Worm (Caenorhabditis elegans) whole organism, L1 larva: ENCODE data around the gene T28A11.2.

ENCODE experiments used
- C04F5.9 ChIP-seq: sonication (generic microtip); optimal IDR thresholded peaks from 2 replicates; lab custom pipeline; 2016; ENCODE audit warnings: missing genetic modification characterization, missing compliant biosample characterization
- C16A3.4 ChIP-seq: fragments of 150-350 bp; optimal IDR thresholded peaks from 2 replicates; lab custom pipeline; 2014; ENCODE audit warnings: missing biosample characterization, missing genetic modification characterization
- C34B4.2 ChIP-seq: sonication (generic microtip); optimal IDR thresholded peaks from 2 replicates; lab custom pipeline; 2017; ENCODE audit warnings: mild to moderate bottlenecking, missing genetic modification characterization, missing compliant biosample characterization
- F16B12.6 ChIP-seq: fragments of 150-350 bp; optimal IDR thresholded peaks from 2 replicates; lab custom pipeline; 2014; ENCODE audit warnings: missing biosample characterization, missing genetic modification characterization
- aha-1 ChIP-seq: fragments of 150-350 bp; optimal IDR thresholded peaks from 2 replicates; lab custom pipeline; 2014; ENCODE audit warnings: missing biosample characterization, missing genetic modification characterization
- alr-1 ChIP-seq: fragments of 200-800 bp; sonication (Bioruptor generic); optimal IDR thresholded peaks from 2 replicates; lab custom pipeline; 2018; ENCODE audit warnings: borderline replicate concordance, mild to moderate bottlenecking, missing genetic modification characterization, missing compliant biosample characterization
- blmp-1 ChIP-seq: fragments of 150-350 bp; optimal IDR thresholded peaks from 2 replicates; lab custom pipeline; 2014; ENCODE audit warnings: missing biosample characterization, missing genetic modification characterization
- ceh-8 ChIP-seq: fragments of 200-800 bp; sonication (Bioruptor generic); optimal IDR thresholded peaks from 2 replicates; lab custom pipeline; 2018; ENCODE audit warnings: mild to moderate bottlenecking, missing genetic modification characterization, moderate library complexity, missing compliant biosample characterization
- ceh-82 ChIP-seq, 3 experiments: fragments of 150-350 bp in 1 of 3; sonication (generic microtip) in 2 of 3; optimal IDR thresholded peaks; 2 replicates each; lab custom pipeline; 2014 to 2017; ENCODE audit warnings: missing biosample characterization in 3 of 3, missing genetic modification characterization in 3 of 3
- efl-1 ChIP-seq, 4 experiments: fragments of 150-350 bp; optimal IDR thresholded peaks in 3 of 4; peaks in 1 of 4; 1 replicate in 1 of 4; 2 replicates in 3 of 4; lab custom pipeline; 2014; ENCODE audit warnings: missing biosample characterization in 2 of 4, missing genetic modification characterization in 2 of 4, missing genetic modification reagents in 2 of 4
- efl-3 ChIP-seq: fragments of 200-800 bp; sonication (Bioruptor generic); optimal IDR thresholded peaks from 2 replicates; lab custom pipeline; 2018; ENCODE audit warnings: mild to moderate bottlenecking, missing genetic modification characterization, missing compliant biosample characterization
- hlh-17 ChIP-seq: fragments of 200-800 bp; sonication (Bioruptor generic); optimal IDR thresholded peaks from 2 replicates; lab custom pipeline; 2018; ENCODE audit warnings: missing genetic modification characterization, mild to moderate bottlenecking, missing compliant biosample characterization, moderate library complexity, borderline replicate concordance
- hlh-4 ChIP-seq: sonication (generic microtip); optimal IDR thresholded peaks from 2 replicates; lab custom pipeline; 2016; ENCODE audit warnings: mild to moderate bottlenecking, missing genetic modification characterization, missing compliant biosample characterization
- jun-1 ChIP-seq: fragments of 150-350 bp; optimal IDR thresholded peaks from 2 replicates; lab custom pipeline; 2014; ENCODE audit warnings: missing biosample characterization, missing genetic modification reagents, missing genetic modification characterization
- lin-13 ChIP-seq: fragments of 150-350 bp; optimal IDR thresholded peaks from 2 replicates; lab custom pipeline; 2014; ENCODE audit warnings: missing biosample characterization, missing genetic modification reagents, missing genetic modification characterization
- lin-14 ChIP-seq: fragments of 200-800 bp; sonication (Bioruptor generic); optimal IDR thresholded peaks from 2 replicates; lab custom pipeline; 2018; ENCODE audit warnings: mild to moderate bottlenecking, missing genetic modification characterization, moderate library complexity, missing compliant biosample characterization
- lin-15B ChIP-seq: fragments of 150-350 bp; sonication (generic microtip); optimal IDR thresholded peaks from 3 replicates; lab custom pipeline; 2014; ENCODE audit warnings: missing biosample characterization, missing genetic modification characterization
- lin-35 ChIP-seq, 2 experiments: fragments of 150-350 bp; optimal IDR thresholded peaks; 2 replicates each; lab custom pipeline; 2014; ENCODE audit warnings: missing biosample characterization in 2 of 2, missing genetic modification characterization in 2 of 2, missing genetic modification reagents in 2 of 2
- lir-3 ChIP-seq: sonication (generic microtip); optimal IDR thresholded peaks from 2 replicates; lab custom pipeline; 2016; ENCODE audit warnings: mild to moderate bottlenecking, missing genetic modification characterization, moderate library complexity, missing compliant biosample characterization; ENCODE audit not compliant: poor library complexity
- mef-2 ChIP-seq: fragments of 150-350 bp; optimal IDR thresholded peaks from 2 replicates; lab custom pipeline; 2014; ENCODE audit warnings: missing biosample characterization, missing genetic modification characterization
- nhr-12 ChIP-seq: sonication (generic microtip); optimal IDR thresholded peaks from 2 replicates; lab custom pipeline; 2017; ENCODE audit warnings: missing biosample characterization, missing genetic modification characterization
- nhr-28 ChIP-seq: fragments of 150-350 bp; optimal IDR thresholded peaks from 2 replicates; lab custom pipeline; 2014; ENCODE audit warnings: missing biosample characterization, missing genetic modification characterization
- nhr-71 ChIP-seq: sonication (generic microtip); optimal IDR thresholded peaks from 2 replicates; lab custom pipeline; 2016; ENCODE audit warnings: mild to moderate bottlenecking, missing genetic modification characterization, moderate library complexity, missing compliant biosample characterization
- nhr-76 ChIP-seq: sonication (generic microtip); optimal IDR thresholded peaks from 2 replicates; lab custom pipeline; 2017; ENCODE audit warnings: missing biosample characterization, missing genetic modification characterization
- nhr-90 ChIP-seq: sonication (generic microtip); optimal IDR thresholded peaks from 2 replicates; lab custom pipeline; 2016; ENCODE audit warnings: mild to moderate bottlenecking, missing genetic modification characterization, missing compliant biosample characterization; ENCODE audit not compliant: poor library complexity
- pag-3 ChIP-seq: sonication (generic microtip); optimal IDR thresholded peaks from 2 replicates; lab custom pipeline; 2017; ENCODE audit warnings: missing genetic modification characterization, mild to moderate bottlenecking, missing compliant biosample characterization, antibody characterized with exemption, borderline replicate concordance; ENCODE audit not compliant: insufficient read depth
- pax-3 ChIP-seq: fragments of 200-800 bp; sonication (Bioruptor generic); optimal IDR thresholded peaks from 2 replicates; lab custom pipeline; 2018; ENCODE audit warnings: mild to moderate bottlenecking, missing genetic modification characterization, moderate library complexity, missing compliant biosample characterization
- pqm-1 ChIP-seq: sonication (generic microtip); optimal IDR thresholded peaks from 3 replicates; lab custom pipeline; 2017; ENCODE audit warnings: missing biosample characterization, missing genetic modification characterization
- rnt-1 ChIP-seq: sonication (generic microtip); optimal IDR thresholded peaks from 2 replicates; lab custom pipeline; 2016; ENCODE audit warnings: mild to moderate bottlenecking, missing genetic modification characterization, moderate library complexity, missing compliant biosample characterization
- sup-37 ChIP-seq: fragments of 200-800 bp; sonication (Bioruptor generic); optimal IDR thresholded peaks from 2 replicates; lab custom pipeline; 2018; ENCODE audit warnings: mild to moderate bottlenecking, missing genetic modification characterization, missing compliant biosample characterization
- unc-130 ChIP-seq: fragments of 150-350 bp; optimal IDR thresholded peaks from 2 replicates; lab custom pipeline; 2017; ENCODE audit warnings: missing biosample characterization, missing genetic modification characterization, inconsistent platforms
- unc-30 ChIP-seq: sonication (generic microtip); optimal IDR thresholded peaks from 2 replicates; lab custom pipeline; 2017; ENCODE audit warnings: missing biosample characterization, missing genetic modification characterization
- vab-15 ChIP-seq: sonication (generic microtip); optimal IDR thresholded peaks from 2 replicates; lab custom pipeline; 2017; ENCODE audit warnings: missing genotype, mild to moderate bottlenecking, missing genetic modification characterization, missing compliant biosample characterization
- zag-1 ChIP-seq: fragments of 150-350 bp; optimal IDR thresholded peaks from 2 replicates; lab custom pipeline; 2014; ENCODE audit warnings: missing biosample characterization, missing genetic modification characterization

Gene T28A11.2

ce11 chrV:3266189-3266588 lies 14.0 kb upstream of the T28A11.2 start, which contains the start of gene T28A11.17:
T28A11.17 (minus strand) TSS chrV:3266289.
- no peak for TF ChIP-seq pqm-1 (tag; lab: Kevin White, UChicago)
- no peak for TF ChIP-seq aha-1
- no peak for TF ChIP-seq lin-14 (GFP tag; lab: Kevin White, UChicago)
- TF ChIP-seq C04F5.9: no peak
- no peak for TF ChIP-seq mef-2 (tag; lab: Kevin White, UChicago)
- TF ChIP-seq unc-130 (tag; lab: Kevin White, UChicago): no peak
- TF ChIP-seq nhr-76 (tag; lab: Kevin White, UChicago): no peak

ce11 chrV:3267950-3268349 lies 12.2 kb upstream of the T28A11.2 start, which contains the start of gene T28A11.18:
T28A11.18 (minus strand) TSS chrV:3268050.
- TF ChIP-seq mef-2 (tag; lab: Kevin White, UChicago) (no peak), lin-13 (GFP tag; lab: Kevin White, UChicago) (no peak), alr-1 (no peak), unc-30 (tag; lab: Kevin White, UChicago) (no peak), F16B12.6 (tag; lab: Kevin White, UChicago) (no peak), ceh-82 (tag; optimal IDR thresholded peaks at IDR 0.05; lab: Kevin White, UChicago) (no peak), nhr-71 (tag; lab: Kevin White, UChicago) (no peak), lir-3 (no peak), C16A3.4 (tag; lab: Kevin White, UChicago) (no peak), zag-1 (tag; lab: Kevin White, UChicago) (no peak), lin-15B (tag; lab: Kevin White, UChicago) (no peak)

- no peak for TF ChIP-seq pax-3
- peak; percentile 16 for TF ChIP-seq rnt-1
These were observed 10.8 kb upstream of the T28A11.2 start, which contains the start of gene T28A11.19 for ce11 chrV:3269407-3269806. T28A11.19 (minus strand) TSS chrV:3269514.

- no peak for TF ChIP-seq jun-1 (tag; lab: Kevin White, UChicago)
- TF ChIP-seq hlh-4 (tag; lab: Kevin White, UChicago): no peak
- no peak for TF ChIP-seq efl-1 (optimal IDR thresholded peaks at IDR 0.05; lab: Kevin White, UChicago)
- peak in 1 of 2 experiments; percentile 70 for TF ChIP-seq efl-1 (GFP tag; optimal IDR thresholded peaks at IDR 0.05 in 1 of 2; lab: Kevin White, UChicago)
- TF ChIP-seq nhr-12 (tag; lab: Kevin White, UChicago): no peak
- TF ChIP-seq unc-30 (tag; lab: Kevin White, UChicago): no peak
- TF ChIP-seq rnt-1: no peak
- no peak for TF ChIP-seq nhr-76 (tag; lab: Kevin White, UChicago)
- TF ChIP-seq nhr-90: no peak
These were observed 7.0 kb upstream of the T28A11.2 start, which contains the start of gene T28A11.20 for ce11 chrV:3273156-3273555. T28A11.20 (minus strand) TSS chrV:3273256.

ce11 chrV:3273577-3274100 lies 6.5 kb upstream of the T28A11.2 start, which contains the start of gene T28A11.4:
T28A11.4 (plus strand) TSS chrV:3274050.
- TF ChIP-seq efl-1 (optimal IDR thresholded peaks at IDR 0.05; lab: Kevin White, UChicago): no peak
- no peak for TF ChIP-seq efl-1 (GFP tag; optimal IDR thresholded peaks at IDR 0.05 in 1 of 2; lab: Kevin White, UChicago)
- no peak for TF ChIP-seq lin-35 (GFP tag; optimal IDR thresholded peaks at IDR 0.05; lab: Kevin White, UChicago)
- TF ChIP-seq sup-37 (GFP tag; lab: Kevin White, UChicago): no peak
- TF ChIP-seq C34B4.2 (tag; lab: Kevin White, UChicago): no peak
- TF ChIP-seq nhr-28 (tag; lab: Kevin White, UChicago): no peak
- TF ChIP-seq ceh-8: no peak
- TF ChIP-seq pag-3 (tag; lab: Kevin White, UChicago): no peak
- no peak for TF ChIP-seq aha-1
- no peak for TF ChIP-seq C04F5.9
- TF ChIP-seq jun-1 (tag; lab: Kevin White, UChicago): no peak
- TF ChIP-seq lin-13 (GFP tag; lab: Kevin White, UChicago): no peak
- no peak for TF ChIP-seq hlh-17 (GFP tag; lab: Kevin White, UChicago)
- TF ChIP-seq zag-1 (tag; lab: Kevin White, UChicago): no peak
- TF ChIP-seq blmp-1 (tag; lab: Kevin White, UChicago): no peak
- TF ChIP-seq ceh-82 (tag; optimal IDR thresholded peaks at IDR 0.05; lab: Kevin White, UChicago): no peak
- TF ChIP-seq efl-3 (GFP tag; lab: Kevin White, UChicago): no peak
- no peak for TF ChIP-seq vab-15 (tag; lab: Kevin White, UChicago)
